Worm (Caenorhabditis elegans) whole organism, L1 larva: ENCODE data around the gene ogdh-1.

ENCODE experiments used
- Y116A8C.19 ChIP-seq: sonication (generic microtip); optimal IDR thresholded peaks from 2 replicates; lab custom pipeline; 2016; ENCODE audit warnings: missing compliant biosample characterization, missing genetic modification characterization, borderline replicate concordance
- ama-1 ChIP-seq: fragments of 150-350 bp; optimal IDR thresholded peaks from 2 replicates; lab custom pipeline; 2014
- ces-1 ChIP-seq: fragments of 150-350 bp; optimal IDR thresholded peaks from 2 replicates; lab custom pipeline; 2014; ENCODE audit warnings: missing biosample characterization, missing genetic modification reagents, missing genetic modification characterization
- dsc-1 ChIP-seq: sonication (generic microtip); optimal IDR thresholded peaks from 2 replicates; lab custom pipeline; 2016; ENCODE audit warnings: mild to moderate bottlenecking, missing genetic modification characterization, missing compliant biosample characterization
- efl-1 ChIP-seq, 4 experiments: fragments of 150-350 bp; optimal IDR thresholded peaks in 3 of 4; peaks in 1 of 4; 1 replicate in 1 of 4; 2 replicates in 3 of 4; lab custom pipeline; 2014; ENCODE audit warnings: missing biosample characterization in 2 of 4, missing genetic modification characterization in 2 of 4, missing genetic modification reagents in 2 of 4
- efl-3 ChIP-seq: fragments of 200-800 bp; sonication (Bioruptor generic); optimal IDR thresholded peaks from 2 replicates; lab custom pipeline; 2018; ENCODE audit warnings: mild to moderate bottlenecking, missing genetic modification characterization, missing compliant biosample characterization
- egl-27 ChIP-seq, 2 experiments: fragments of 150-350 bp in 1 of 2; sonication (generic microtip); optimal IDR thresholded peaks; 3 replicates each; lab custom pipeline; 2017 to 2018; ENCODE audit warnings: missing biosample characterization in 2 of 2, missing genetic modification characterization in 2 of 2, missing genetic modification reagents in 2 of 2
- elt-2 ChIP-seq: sonication (generic microtip); optimal IDR thresholded peaks from 2 replicates; lab custom pipeline; 2016; ENCODE audit warnings: missing genetic modification characterization, mild to moderate bottlenecking, inconsistent platforms, missing compliant biosample characterization, missing genetic modification reagents
- elt-3 ChIP-seq, 6 experiments: fragments of 150-350 bp in 1 of 6; sonication (generic microtip); optimal IDR thresholded peaks; 2 replicates each; lab custom pipeline; 2017 to 2018; ENCODE audit warnings: missing biosample characterization in 6 of 6, missing genetic modification characterization in 6 of 6, inconsistent platforms in 1 of 6
- fkh-8 ChIP-seq: sonication (generic microtip); optimal IDR thresholded peaks from 2 replicates; lab custom pipeline; 2016; ENCODE audit warnings: mild to moderate bottlenecking, missing genetic modification characterization, missing compliant biosample characterization
- fos-1 ChIP-seq: fragments of 150-350 bp; optimal IDR thresholded peaks from 2 replicates; lab custom pipeline; 2014; ENCODE audit warnings: missing biosample characterization, missing genetic modification characterization
- grh-1 ChIP-seq: fragments of 200-800 bp; sonication (Bioruptor generic); IDR thresholded peaks from 2 replicates; pipeline ENCODE4 v1.3.6; 2022; ENCODE audit warnings: missing genetic modification reagents, missing genetic modification characterization, missing compliant biosample characterization
- hlh-17 ChIP-seq: fragments of 200-800 bp; sonication (Bioruptor generic); optimal IDR thresholded peaks from 2 replicates; lab custom pipeline; 2018; ENCODE audit warnings: missing genetic modification characterization, mild to moderate bottlenecking, missing compliant biosample characterization, moderate library complexity, borderline replicate concordance
- hlh-4 ChIP-seq: sonication (generic microtip); optimal IDR thresholded peaks from 2 replicates; lab custom pipeline; 2016; ENCODE audit warnings: mild to moderate bottlenecking, missing genetic modification characterization, missing compliant biosample characterization
- hpl-2 ChIP-seq: fragments of 150-350 bp; optimal IDR thresholded peaks from 2 replicates; lab custom pipeline; 2014; ENCODE audit warnings: missing biosample characterization, missing genetic modification reagents, missing genetic modification characterization
- isw-1 ChIP-seq: fragments of 200-800 bp; sonication (Bioruptor generic); IDR thresholded peaks from 2 replicates; pipeline ENCODE4 v1.3.6; 2022; ENCODE audit warnings: missing genetic modification characterization, missing compliant biosample characterization
- jun-1 ChIP-seq: fragments of 150-350 bp; optimal IDR thresholded peaks from 2 replicates; lab custom pipeline; 2014; ENCODE audit warnings: missing biosample characterization, missing genetic modification reagents, missing genetic modification characterization
- lin-15B ChIP-seq: fragments of 150-350 bp; sonication (generic microtip); optimal IDR thresholded peaks from 3 replicates; lab custom pipeline; 2014; ENCODE audit warnings: missing biosample characterization, missing genetic modification characterization
- lir-3 ChIP-seq: sonication (generic microtip); optimal IDR thresholded peaks from 2 replicates; lab custom pipeline; 2016; ENCODE audit warnings: mild to moderate bottlenecking, missing genetic modification characterization, moderate library complexity, missing compliant biosample characterization; ENCODE audit not compliant: poor library complexity
- nhr-47 ChIP-seq: sonication (generic microtip); optimal IDR thresholded peaks from 2 replicates; lab custom pipeline; 2016; ENCODE audit warnings: mild to moderate bottlenecking, missing genetic modification characterization, moderate library complexity, missing compliant biosample characterization
- nhr-71 ChIP-seq: sonication (generic microtip); optimal IDR thresholded peaks from 2 replicates; lab custom pipeline; 2016; ENCODE audit warnings: mild to moderate bottlenecking, missing genetic modification characterization, moderate library complexity, missing compliant biosample characterization
- nhr-77 ChIP-seq: fragments of 150-350 bp; optimal IDR thresholded peaks from 2 replicates; lab custom pipeline; 2014; ENCODE audit warnings: missing biosample characterization, missing genetic modification characterization
- nhr-84 ChIP-seq: sonication (generic microtip); optimal IDR thresholded peaks from 2 replicates; lab custom pipeline; 2017; ENCODE audit warnings: missing biosample characterization, missing genetic modification characterization
- pag-3 ChIP-seq: sonication (generic microtip); optimal IDR thresholded peaks from 2 replicates; lab custom pipeline; 2017; ENCODE audit warnings: missing genetic modification characterization, mild to moderate bottlenecking, missing compliant biosample characterization, antibody characterized with exemption, borderline replicate concordance; ENCODE audit not compliant: insufficient read depth
- pax-3 ChIP-seq: fragments of 200-800 bp; sonication (Bioruptor generic); optimal IDR thresholded peaks from 2 replicates; lab custom pipeline; 2018; ENCODE audit warnings: mild to moderate bottlenecking, missing genetic modification characterization, moderate library complexity, missing compliant biosample characterization
- sptf-1 ChIP-seq: fragments of 150-350 bp; optimal IDR thresholded peaks from 2 replicates; lab custom pipeline; 2014; ENCODE audit warnings: missing biosample characterization, missing genetic modification characterization
- sup-37 ChIP-seq: fragments of 200-800 bp; sonication (Bioruptor generic); optimal IDR thresholded peaks from 2 replicates; lab custom pipeline; 2018; ENCODE audit warnings: mild to moderate bottlenecking, missing genetic modification characterization, missing compliant biosample characterization
- swsn-7 ChIP-seq: sonication (generic microtip); optimal IDR thresholded peaks from 2 replicates; lab custom pipeline; 2016; ENCODE audit warnings: missing genetic modification characterization, missing compliant biosample characterization
- unc-30 ChIP-seq: sonication (generic microtip); optimal IDR thresholded peaks from 2 replicates; lab custom pipeline; 2017; ENCODE audit warnings: missing biosample characterization, missing genetic modification characterization
- unc-62 ChIP-seq: fragments of 150-350 bp; optimal IDR thresholded peaks from 2 replicates; lab custom pipeline; 2014; ENCODE audit warnings: missing biosample characterization, missing genetic modification reagents, missing genetic modification characterization
- unc-98 ChIP-seq: fragments of 200-800 bp; sonication (Bioruptor generic); IDR thresholded peaks from 2 replicates; pipeline ENCODE4 v1.3.6; 2022; ENCODE audit warnings: missing genetic modification characterization, missing compliant biosample characterization
- vab-15 ChIP-seq: sonication (generic microtip); optimal IDR thresholded peaks from 2 replicates; lab custom pipeline; 2017; ENCODE audit warnings: missing genotype, mild to moderate bottlenecking, missing genetic modification characterization, missing compliant biosample characterization
- xbp-1 ChIP-seq: sonication (generic microtip); optimal IDR thresholded peaks from 2 replicates; lab custom pipeline; 2016; ENCODE audit warnings: missing genetic modification characterization, missing compliant biosample characterization
- ztf-11 ChIP-seq, 2 experiments: sonication (generic microtip); optimal IDR thresholded peaks; 2 replicates each; lab custom pipeline; 2016 to 2017; ENCODE audit warnings: missing genetic modification characterization in 2 of 2, missing biosample characterization in 1 of 2, missing compliant biosample characterization in 1 of 2

The ogdh-1 gene

ce11 chrIV:4660151-4661041, 43.4 kb downstream of the ogdh-1 start, which contains the start of the genes F29B9.11 and jmjd-1.2 (continued):
- no peak for TF ChIP-seq unc-62 (GFP tag; lab: Kevin White, UChicago)
- peak; percentile 68 for TF ChIP-seq sup-37 (GFP tag; lab: Kevin White, UChicago)
- TF ChIP-seq jun-1 (tag; lab: Kevin White, UChicago) = peak; percentile 83
- TF ChIP-seq vab-15 (tag; lab: Kevin White, UChicago) = peak; percentile 95
- peak; percentile 27 for TF ChIP-seq nhr-84
- TF ChIP-seq ztf-11 (tag; optimal IDR thresholded peaks at IDR 0.05; lab: Kevin White, UChicago) = peak in 1 of 2 experiments; percentile 91
- TF ChIP-seq lin-15B (tag; lab: Kevin White, UChicago) = peak; percentile 79
- peak; percentile 96 for TF ChIP-seq nhr-47 (tag; lab: Kevin White, UChicago)
- peak; percentile 82 for TF ChIP-seq elt-2 (tag; lab: Kevin White, UChicago)
- peak; percentile 95 for TF ChIP-seq xbp-1
- TF ChIP-seq nhr-77 (tag; lab: Kevin White, UChicago) = peak; percentile 68
- peak; percentile 98 for TF ChIP-seq unc-98 (GFP tag; lab: Robert Waterston, UW)
- no peak for TF ChIP-seq pag-3
- TF ChIP-seq hlh-4 = no peak
- peak in 1 of 2 experiments; percentile 15 for TF ChIP-seq egl-27 (tag; optimal IDR thresholded peaks at IDR 0.05; lab: Kevin White, UChicago)
- TF ChIP-seq isw-1 (GFP tag; lab: Robert Waterston, UW) = peak; percentile 93
- peak; percentile 74 for TF ChIP-seq Y116A8C.19
- TF ChIP-seq sptf-1 (tag; lab: Kevin White, UChicago) = no peak

ce11 chrIV:4659277-4659676, 44.5 kb downstream of the ogdh-1 start, which contains the start of gene mrps-21:
Gene mrps-21, minus strand, starts transcription at chrIV:4659517.
- TF ChIP-seq unc-30 (tag; lab: Kevin White, UChicago) (no peak), hlh-4 (no peak), ztf-11 (tag; optimal IDR thresholded peaks at IDR 0.05; lab: Kevin White, UChicago) (no peak), dsc-1 (no peak), swsn-7 (tag; lab: Kevin White, UChicago) (no peak), fkh-8 (tag; lab: Kevin White, UChicago) (no peak), pag-3 (no peak), xbp-1 (no peak), hpl-2 (GFP tag; lab: Kevin White, UChicago) (no peak), nhr-71 (tag; lab: Kevin White, UChicago) (peak; percentile 25), lir-3 (tag; lab: Kevin White, UChicago) (no peak), pax-3 (tag; lab: Kevin White, UChicago) (no peak), efl-3 (GFP tag; lab: Kevin White, UChicago) (no peak), nhr-47 (tag; lab: Kevin White, UChicago) (no peak), sptf-1 (tag; lab: Kevin White, UChicago) (no peak), fos-1 (tag; lab: Kevin White, UChicago) (no peak), ama-1 (lab: Kevin White, UChicago) (peak; percentile 13)

ce11 chrIV:4657874-4658273, 45.9 kb downstream of the ogdh-1 start, which contains the start of gene col-111:
Gene col-111, minus strand, starts transcription at chrIV:4657974.
- TF ChIP-seq efl-1 (optimal IDR thresholded peaks at IDR 0.05; lab: Kevin White, UChicago) = no peak
- TF ChIP-seq efl-1 (GFP tag; optimal IDR thresholded peaks at IDR 0.05 in 1 of 2; lab: Kevin White, UChicago) = peak in 1 of 2 experiments; percentile 55
- TF ChIP-seq fos-1 (tag; lab: Kevin White, UChicago) = no peak
- TF ChIP-seq ces-1 (GFP tag; lab: Kevin White, UChicago) = no peak
- TF ChIP-seq pag-3 = no peak
- no peak for TF ChIP-seq hlh-17 (GFP tag; lab: Kevin White, UChicago)

- TF ChIP-seq elt-3 (tag; optimal IDR thresholded peaks at IDR 0.05; lab: Kevin White, UChicago) (no peak), efl-1 (optimal IDR thresholded peaks at IDR 0.05; lab: Kevin White, UChicago) (no peak), efl-1 (GFP tag; optimal IDR thresholded peaks at IDR 0.05 in 1 of 2; lab: Kevin White, UChicago) (peak in 1 of 2 experiments; percentile 67), isw-1 (GFP tag; lab: Robert Waterston, UW) (no peak), grh-1 (GFP tag; lab: Robert Waterston, UW) (no peak)
These were observed 47.4 kb downstream of the ogdh-1 start for ce11 chrIV:4656380-4656779.
